Worm (Caenorhabditis elegans) whole organism, L4/young adult: ENCODE results near the gene tbx-35.

ENCODE experiments used
- W03F9.2 ChIP-seq: fragments of 150-350 bp; optimal IDR thresholded peaks from 2 replicates; lab custom pipeline; 2014; ENCODE audit warnings: missing biosample characterization, missing genetic modification characterization
- dao-5 ChIP-seq: sonication (generic microtip); optimal IDR thresholded peaks from 2 replicates; lab custom pipeline; 2016; ENCODE audit warnings: missing genotype, missing genetic modification characterization, moderate library complexity, missing compliant biosample characterization
- him-1 ChIP-seq: sonication (generic microtip); optimal IDR thresholded peaks from 2 replicates; lab custom pipeline; 2016; ENCODE audit warnings: missing genotype, missing genetic modification reagents, missing genetic modification characterization, missing compliant biosample characterization

tbx-35 gene

DNA sequence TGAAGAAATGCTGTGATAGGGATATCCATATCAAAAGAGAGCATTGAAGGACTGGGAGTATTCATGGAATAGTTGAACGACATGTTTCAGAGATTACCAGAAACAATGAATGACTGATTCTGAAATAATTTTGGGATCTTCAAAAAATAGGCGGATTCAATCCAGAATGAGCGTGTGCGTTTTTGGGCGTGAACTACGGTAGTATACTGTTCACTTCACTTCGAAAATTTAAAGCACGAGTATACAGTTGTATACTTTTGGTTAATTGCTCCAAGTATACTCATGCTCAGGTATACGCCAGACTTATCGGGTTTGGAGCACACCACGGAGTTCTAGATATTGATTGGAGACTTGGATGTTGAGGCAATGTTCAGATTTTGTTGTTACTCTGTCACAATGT is at the start of gene tbx-35:
TSS of gene tbx-35 (minus strand) at position 101 of the 400 bp plus-strand sequence.
- TF ChIP-seq dao-5 (no peak), W03F9.2 (tag; lab: Kevin White, UChicago) (no peak)

- TF ChIP-seq W03F9.2 (tag; lab: Kevin White, UChicago), result no peak
- no peak for TF ChIP-seq him-1 (tag; lab: Kevin White, UChicago)
- no peak for TF ChIP-seq dao-5
Measured at ce11 chrII:5574925-5575324, 49.7 kb upstream of the tbx-35 start.

DNA sequence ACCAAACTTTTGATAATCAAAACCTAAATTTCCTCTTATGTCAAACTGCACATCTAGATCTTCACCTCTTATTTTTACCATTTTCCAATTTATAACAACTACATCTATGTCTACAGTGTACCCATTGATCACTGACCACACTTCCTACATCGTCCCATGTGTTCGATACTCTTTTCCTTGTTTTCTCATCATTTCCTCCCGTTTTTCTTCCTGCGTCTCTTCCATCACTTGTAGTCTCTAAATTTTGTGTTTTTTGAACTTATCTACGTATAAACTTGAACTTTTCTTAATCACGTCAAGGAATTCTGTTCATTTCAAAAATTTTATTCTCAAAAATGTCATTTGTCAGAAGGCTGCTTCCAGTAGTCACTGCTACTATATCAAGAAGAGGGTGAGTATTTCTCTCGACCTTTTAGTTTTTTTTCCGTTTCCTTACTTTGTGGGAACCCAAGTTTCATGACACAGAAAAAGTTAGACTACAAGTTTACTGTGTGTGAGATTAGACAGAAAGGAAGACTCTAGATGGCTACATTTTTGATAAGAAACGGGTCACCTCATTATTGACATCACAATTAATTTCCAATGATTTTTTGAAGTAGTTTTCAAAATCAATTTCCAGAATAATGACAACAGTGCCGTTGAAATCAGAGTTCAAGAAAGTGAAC is 47.0 kb upstream of the tbx-35 start:
- TF ChIP-seq him-1 (tag; lab: Kevin White, UChicago) (no peak), dao-5 (no peak), W03F9.2 (tag; lab: Kevin White, UChicago) (no peak)

ce11 chrII:5570272-5570671 is 45.1 kb upstream of the tbx-35 start, which contains the start of the genes C17C3.1 and C17C3.15:
Gene C17C3.1 (plus strand): TSS chrII:5570572.
Gene C17C3.15 (plus strand): TSS chrII:5570654.
- TF ChIP-seq dao-5 (no peak), him-1 (tag; lab: Kevin White, UChicago) (no peak), W03F9.2 (tag; lab: Kevin White, UChicago) (no peak)

- TF ChIP-seq dao-5, result no peak
Measured at ce11 chrII:5565082-5565623, 40.0 kb upstream of the tbx-35 start.

ce11 chrII:5561392-5561791 is 36.2 kb upstream of the tbx-35 start, which contains the start of gene C17C3.3:
Gene C17C3.3 (plus strand): TSS chrII:5561737.
- TF ChIP-seq him-1 (tag; lab: Kevin White, UChicago) (no peak), dao-5 (no peak), W03F9.2 (tag; lab: Kevin White, UChicago) (no peak)

DNA sequence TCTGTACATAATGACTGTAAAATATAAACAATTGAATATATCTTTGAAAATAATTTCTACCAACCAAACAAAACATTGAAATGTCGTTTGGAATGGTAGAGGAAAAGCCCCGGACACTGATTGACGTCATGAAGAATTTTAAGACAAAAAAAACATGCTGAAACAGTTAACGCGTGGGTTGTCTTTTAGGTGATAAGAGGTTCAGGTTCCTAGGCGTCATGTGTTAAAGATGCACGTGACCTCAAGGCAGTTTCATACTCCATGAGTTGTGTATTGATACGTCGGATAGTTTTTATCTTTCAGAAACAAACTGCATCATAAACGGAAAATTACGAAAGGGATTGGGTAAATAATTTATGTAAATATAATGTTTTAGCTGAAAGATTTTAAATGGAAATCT is 31.9 kb upstream of the tbx-35 start:
- TF ChIP-seq him-1 (tag; lab: Kevin White, UChicago) (no peak), dao-5 (no peak), W03F9.2 (tag; lab: Kevin White, UChicago) (no peak)

ce11 chrII:5556431-5556830 is 31.2 kb upstream of the tbx-35 start, which contains the start of gene ins-11:
Gene ins-11 (plus strand): TSS chrII:5556731.
- TF ChIP-seq dao-5, result no peak
- TF ChIP-seq him-1 (tag; lab: Kevin White, UChicago), result no peak
- TF ChIP-seq W03F9.2 (tag; lab: Kevin White, UChicago), result no peak

ce11 chrII:5555522-5555921 is 30.3 kb upstream of the tbx-35 start:
- no peak for TF ChIP-seq him-1 (tag; lab: Kevin White, UChicago)
- TF ChIP-seq W03F9.2 (tag; lab: Kevin White, UChicago), result no peak

DNA sequence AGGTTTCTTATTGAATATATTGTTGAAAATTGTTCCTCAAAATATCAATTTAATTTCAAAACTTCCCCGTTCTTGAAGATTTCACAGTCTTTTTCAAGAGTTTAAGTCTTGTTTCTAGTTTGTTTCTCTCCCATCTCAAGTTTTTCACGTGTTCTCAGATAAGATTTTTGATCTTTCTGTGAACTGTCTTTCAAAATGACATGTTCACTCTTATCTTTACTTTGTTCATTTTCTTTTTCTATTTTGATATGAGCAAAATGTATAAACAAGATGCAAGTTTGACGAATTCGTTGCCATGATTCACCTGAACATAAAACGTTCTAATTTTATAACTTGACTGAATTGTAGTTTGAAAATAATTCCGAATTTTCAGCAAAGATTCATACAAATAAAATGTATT is 29.6 kb upstream of the tbx-35 start:
- TF ChIP-seq dao-5, result no peak
- TF ChIP-seq him-1 (tag; lab: Kevin White, UChicago), result no peak
- no peak for TF ChIP-seq W03F9.2 (tag; lab: Kevin White, UChicago)

DNA sequence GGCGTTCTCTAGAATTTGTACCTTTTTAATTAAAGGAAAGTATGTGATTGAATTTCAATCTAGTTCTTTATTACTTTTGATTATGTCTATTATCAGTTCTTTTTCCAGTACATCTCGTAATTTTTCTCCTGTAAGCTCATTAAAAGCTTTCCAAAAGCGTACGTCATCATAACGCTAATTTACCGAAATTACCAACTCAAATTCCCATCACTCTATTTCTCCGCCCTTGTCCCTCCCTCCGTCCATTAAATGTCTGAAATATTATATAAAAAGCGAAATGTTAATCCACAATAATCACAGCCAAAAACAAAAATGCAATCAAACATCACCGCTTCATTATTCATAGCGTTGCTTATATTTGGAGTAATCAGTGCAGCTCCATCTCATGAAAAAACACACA is 29.1 kb upstream of the tbx-35 start, which contains the start of gene ins-12:
TSS of gene ins-12 (plus strand) at position 301 of the 400 bp plus-strand sequence.
- TF ChIP-seq him-1 (tag; lab: Kevin White, UChicago), result no peak

ce11 chrII:5553531-5553930 is 28.3 kb upstream of the tbx-35 start:
- no peak for TF ChIP-seq dao-5
- TF ChIP-seq W03F9.2 (tag; lab: Kevin White, UChicago), result no peak
- no peak for TF ChIP-seq him-1 (tag; lab: Kevin White, UChicago)

DNA sequence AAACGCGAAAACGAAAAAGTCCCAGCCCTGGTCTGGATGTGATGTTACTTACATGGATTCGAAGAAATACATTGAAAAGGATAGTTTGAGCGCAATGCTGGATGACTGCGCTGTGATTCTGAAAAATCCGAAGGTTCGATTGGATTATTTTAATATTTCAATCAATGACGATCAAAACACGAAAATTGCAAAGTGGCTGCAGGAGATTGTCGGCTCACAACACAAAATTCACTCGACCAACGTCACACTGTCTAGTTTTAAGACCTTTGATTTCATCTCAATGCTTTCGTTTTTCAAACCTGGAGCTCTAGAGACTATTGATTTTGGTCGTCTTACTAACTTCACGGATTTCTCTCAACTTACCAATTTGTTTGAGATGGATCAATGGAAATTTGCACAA is 26.3 kb upstream of the tbx-35 start, which contains the start of gene C17C3.5:
TSS of gene C17C3.5 (plus strand) at position 301 of the 400 bp plus-strand sequence.
- TF ChIP-seq dao-5 (no peak), W03F9.2 (tag; lab: Kevin White, UChicago) (no peak), him-1 (tag; lab: Kevin White, UChicago) (no peak)

- no peak for TF ChIP-seq dao-5
- TF ChIP-seq W03F9.2 (tag; lab: Kevin White, UChicago), result no peak
- TF ChIP-seq him-1 (tag; lab: Kevin White, UChicago), result no peak
Measured at ce11 chrII:5549746-5550145, 24.5 kb upstream of the tbx-35 start, which contains the start of gene C17C3.6. Gene C17C3.6 (plus strand): TSS chrII:5550046.

ce11 chrII:5547442-5547894 is 22.3 kb upstream of the tbx-35 start, which contains the start of gene acdh-2:
Gene acdh-2 (minus strand): TSS chrII:5547492.
- TF ChIP-seq W03F9.2 (tag; lab: Kevin White, UChicago) (no peak), him-1 (tag; lab: Kevin White, UChicago) (no peak), dao-5 (no peak)
